Fruit fly (Drosophila melanogaster): ENCODE results near the gene CG7102.

DNA sequence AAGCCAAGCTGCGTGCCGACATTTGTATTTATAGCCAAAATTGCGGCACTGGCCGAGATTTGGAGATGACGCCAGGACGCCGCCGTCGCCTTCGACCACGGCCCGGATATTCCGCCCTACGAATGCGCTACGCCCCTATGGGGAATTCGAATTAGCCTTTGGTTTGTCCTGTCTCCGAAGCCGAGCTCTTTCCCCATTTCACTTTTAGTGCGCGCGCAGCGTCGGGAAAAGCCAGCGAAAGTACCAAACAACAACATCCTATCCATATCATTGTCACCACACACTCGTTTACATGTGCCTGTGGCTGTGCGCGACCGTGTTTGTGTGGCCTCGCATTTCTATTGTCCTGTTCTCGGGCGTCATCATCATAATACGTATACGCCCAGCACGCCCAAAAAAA lies 16.0 kb downstream of the CG7102 start, which contains the start of gene Proc:
- no peak for TF ChIP-seq salr (GFP tag; optimal IDR thresholded peaks at IDR 0.05)
- TF ChIP-seq Smox (GFP tag; optimal IDR thresholded peaks at IDR 0.05) = no peak

All from whole organism, prepupa.